Worm (Caenorhabditis elegans) whole organism, late embryonic: Measurements from ENCODE around the gene nemt-1.
"Not testable (repeated sequence)": the region's sequence is repeated elsewhere in the genome, so short reads cannot be mapped to it uniquely, and the experiment has no call there.

ENCODE experiments used
- C08G9.2 ChIP-seq: sonication (generic microtip); optimal IDR thresholded peaks from 2 replicates; lab custom pipeline; 2016; ENCODE audit warnings: mild to moderate bottlenecking, missing genetic modification characterization, moderate library complexity, missing compliant biosample characterization
- K02D7.2 ChIP-seq: sonication (generic microtip); optimal IDR thresholded peaks from 2 replicates; lab custom pipeline; 2017; ENCODE audit warnings: mild to moderate bottlenecking, missing genetic modification characterization, missing compliant biosample characterization
- K09A11.1 ChIP-seq: sonication (generic microtip); optimal IDR thresholded peaks from 2 replicates; lab custom pipeline; 2017; ENCODE audit warnings: antibody characterized with exemption, mild to moderate bottlenecking, missing genetic modification characterization, missing compliant biosample characterization; ENCODE audit not compliant: insufficient read depth
- ama-1 ChIP-seq: fragments of 150-350 bp; optimal IDR thresholded peaks from 2 replicates; lab custom pipeline; 2014
- ceh-19 ChIP-seq: fragments of 200-800 bp; sonication (Bioruptor generic); optimal IDR thresholded peaks from 2 replicates; lab custom pipeline; 2018; ENCODE audit warnings: mild to moderate bottlenecking, missing genetic modification characterization, missing compliant biosample characterization
- ceh-2 ChIP-seq: sonication (generic microtip); optimal IDR thresholded peaks from 2 replicates; lab custom pipeline; 2016; ENCODE audit warnings: missing genotype, missing genetic modification characterization, missing compliant biosample characterization
- ceh-22 ChIP-seq: sonication (generic microtip); optimal IDR thresholded peaks from 2 replicates; lab custom pipeline; 2017; ENCODE audit warnings: missing biosample characterization, missing genetic modification characterization
- ceh-24 ChIP-seq: sonication (generic microtip); optimal IDR thresholded peaks from 2 replicates; lab custom pipeline; 2016; ENCODE audit warnings: mild to moderate bottlenecking, missing genetic modification characterization, missing compliant biosample characterization
- ceh-30 ChIP-seq: fragments of 150-350 bp; optimal IDR thresholded peaks from 2 replicates; lab custom pipeline; 2014; ENCODE audit warnings: missing biosample characterization, missing genetic modification characterization
- ceh-31 ChIP-seq: sonication (generic microtip); optimal IDR thresholded peaks from 2 replicates; lab custom pipeline; 2016; ENCODE audit warnings: missing genetic modification characterization, missing compliant biosample characterization
- ceh-34 ChIP-seq: sonication (generic microtip); optimal IDR thresholded peaks from 2 replicates; lab custom pipeline; 2016; ENCODE audit warnings: mild to moderate bottlenecking, missing genetic modification characterization, missing compliant biosample characterization
- ceh-6 ChIP-seq: fragments of 200-800 bp; sonication (Bioruptor generic); optimal IDR thresholded peaks from 2 replicates; lab custom pipeline; 2018; ENCODE audit warnings: mild to moderate bottlenecking, missing genetic modification characterization, missing compliant biosample characterization
- ceh-9 ChIP-seq: sonication (generic microtip); optimal IDR thresholded peaks from 2 replicates; lab custom pipeline; 2016; ENCODE audit warnings: mild to moderate bottlenecking, missing genetic modification characterization, inconsistent platforms, missing compliant biosample characterization
- elt-2 ChIP-seq: sonication (generic microtip); optimal IDR thresholded peaks from 2 replicates; lab custom pipeline; 2016; ENCODE audit warnings: missing genetic modification reagents, missing genetic modification characterization, missing compliant biosample characterization
- fax-1 ChIP-seq: sonication (generic microtip); optimal IDR thresholded peaks from 2 replicates; lab custom pipeline; 2016; ENCODE audit warnings: missing genotype, missing genetic modification characterization, missing compliant biosample characterization
- hlh-15 ChIP-seq: sonication (generic microtip); optimal IDR thresholded peaks from 2 replicates; lab custom pipeline; 2016; ENCODE audit warnings: missing genetic modification characterization, missing compliant biosample characterization
- hlh-30 ChIP-seq: sonication (generic microtip); optimal IDR thresholded peaks from 2 replicates; lab custom pipeline; 2017; ENCODE audit warnings: antibody characterized with exemption, missing genetic modification characterization, missing compliant biosample characterization; ENCODE audit not compliant: insufficient read depth
- lin-11 ChIP-seq: fragments of 200-800 bp; sonication (Bioruptor generic); optimal IDR thresholded peaks from 2 replicates; lab custom pipeline; 2018; ENCODE audit warnings: mild to moderate bottlenecking, missing genetic modification characterization, missing compliant biosample characterization
- nfya-1 ChIP-seq: sonication (generic microtip); optimal IDR thresholded peaks from 2 replicates; lab custom pipeline; 2017; ENCODE audit warnings: missing genetic modification characterization, mild to moderate bottlenecking, missing compliant biosample characterization, antibody characterized with exemption, moderate library complexity
- nhr-11 ChIP-seq: fragments of 150-350 bp; optimal IDR thresholded peaks from 2 replicates; lab custom pipeline; 2014; ENCODE audit warnings: missing biosample characterization, missing genetic modification characterization
- odd-2 ChIP-seq: sonication (generic microtip); optimal IDR thresholded peaks from 2 replicates; lab custom pipeline; 2017; ENCODE audit warnings: antibody characterized with exemption, mild to moderate bottlenecking, missing genetic modification characterization, missing compliant biosample characterization
- pat-9 ChIP-seq: fragments of 200-800 bp; sonication (Bioruptor generic); optimal IDR thresholded peaks from 2 replicates; lab custom pipeline; 2018; ENCODE audit warnings: mild to moderate bottlenecking, missing genetic modification characterization, moderate library complexity, missing compliant biosample characterization
- pha-2 ChIP-seq: sonication (generic microtip); optimal IDR thresholded peaks from 2 replicates; lab custom pipeline; 2017; ENCODE audit warnings: mild to moderate bottlenecking, missing genetic modification characterization, missing compliant biosample characterization
- pqm-1 ChIP-seq: sonication (generic microtip); optimal IDR thresholded peaks from 2 replicates; lab custom pipeline; 2016; ENCODE audit warnings: missing genetic modification characterization, missing compliant biosample characterization
- pros-1 ChIP-seq: fragments of 150-350 bp; optimal IDR thresholded peaks from 2 replicates; lab custom pipeline; 2014; ENCODE audit warnings: missing biosample characterization, missing genetic modification reagents, missing genetic modification characterization
- ref-2 ChIP-seq: sonication (generic microtip); optimal IDR thresholded peaks from 2 replicates; lab custom pipeline; 2016; ENCODE audit warnings: missing genetic modification characterization, missing compliant biosample characterization
- rnt-1 ChIP-seq: sonication (generic microtip); optimal IDR thresholded peaks from 2 replicates; lab custom pipeline; 2016; ENCODE audit warnings: missing genetic modification characterization, missing compliant biosample characterization
- sox-2 ChIP-seq: fragments of 200-800 bp; sonication (Bioruptor generic); IDR thresholded peaks from 2 replicates; pipeline ENCODE4 v1.3.6; 2022; ENCODE audit warnings: missing genetic modification reagents, missing genetic modification characterization, missing compliant biosample characterization
- sox-4 ChIP-seq: sonication (generic microtip); optimal IDR thresholded peaks from 2 replicates; lab custom pipeline; 2017; ENCODE audit warnings: mild to moderate bottlenecking, missing genetic modification characterization, inconsistent platforms, missing compliant biosample characterization
- syd-9 ChIP-seq: sonication (generic microtip); optimal IDR thresholded peaks from 2 replicates; lab custom pipeline; 2016; ENCODE audit warnings: mild to moderate bottlenecking, missing genetic modification characterization, moderate library complexity, missing compliant biosample characterization
- tbx-2 ChIP-seq: sonication (generic microtip); optimal IDR thresholded peaks from 2 replicates; lab custom pipeline; 2016; ENCODE audit warnings: missing genetic modification characterization, missing compliant biosample characterization
- tbx-7 ChIP-seq: sonication (generic microtip); optimal IDR thresholded peaks from 2 replicates; lab custom pipeline; 2016; ENCODE audit warnings: missing genotype, missing genetic modification characterization, missing compliant biosample characterization
- unc-86 ChIP-seq: sonication (generic microtip); optimal IDR thresholded peaks from 2 replicates; lab custom pipeline; 2016; ENCODE audit warnings: missing genetic modification characterization, missing compliant biosample characterization
- zip-5 ChIP-seq: sonication (generic microtip); optimal IDR thresholded peaks from 2 replicates; lab custom pipeline; 2016; ENCODE audit warnings: missing genetic modification characterization, missing compliant biosample characterization

Gene nemt-1

DNA sequence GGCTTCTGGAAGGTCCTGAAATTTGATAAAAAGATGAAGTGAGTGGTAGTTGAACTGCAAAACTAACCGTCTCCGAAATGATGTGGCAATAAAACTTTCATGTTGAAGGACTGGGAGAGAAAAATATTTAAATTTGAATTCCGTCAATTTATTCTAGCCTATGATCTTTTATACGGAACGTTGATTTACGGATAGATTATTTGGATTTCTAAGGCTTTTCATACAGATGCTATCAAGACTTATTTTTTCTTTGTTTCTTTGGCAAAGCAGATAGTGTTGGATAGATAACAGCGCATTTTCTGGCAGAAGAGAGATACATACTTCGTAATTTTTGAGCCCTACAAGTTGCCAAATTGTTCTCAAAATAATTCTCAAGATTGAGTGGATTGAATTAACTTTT lies 15.2 kb downstream of the nemt-1 start, which contains the start of gene F49C12.4:
Gene F49C12.4 (minus strand): TSS at position 101 of the 400 bp plus-strand sequence.
- TF ChIP-seq ceh-6 (GFP tag; lab: Kevin White, UChicago), result no peak

DNA sequence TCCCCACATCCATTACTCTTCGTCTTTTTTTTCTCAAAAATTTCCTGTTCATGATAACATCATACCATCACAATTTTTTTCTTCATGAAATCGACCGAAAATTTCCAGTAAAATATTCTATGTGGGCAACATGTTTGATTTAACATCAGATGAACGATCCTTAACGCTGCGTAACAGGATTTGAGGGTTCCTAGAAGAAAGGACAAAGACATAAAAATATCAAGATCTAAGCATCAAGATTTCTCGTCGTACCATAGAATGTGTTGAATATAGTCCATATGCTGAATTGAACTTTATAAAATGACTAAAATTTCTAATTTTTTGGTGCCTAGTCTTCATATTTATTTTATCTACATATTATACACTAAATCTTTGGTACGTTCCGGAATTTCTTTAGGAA lies 19.1 kb downstream of the nemt-1 start, which contains the start of gene F49C12.3:
Gene F49C12.3 (plus strand): TSS at position 301 of the 400 bp plus-strand sequence.
- no peak for TF ChIP-seq K02D7.2 (tag; lab: Kevin White, UChicago)
- TF ChIP-seq nhr-11 (tag; lab: Kevin White, UChicago), result no peak
- no peak for TF ChIP-seq rnt-1
- no peak for TF ChIP-seq syd-9 (tag; lab: Kevin White, UChicago)
- TF ChIP-seq ama-1 (lab: Kevin White, UChicago), result no peak
- no peak for TF ChIP-seq C08G9.2 (tag; lab: Kevin White, UChicago)
- no peak for TF ChIP-seq hlh-30 (tag; lab: Kevin White, UChicago)
- TF ChIP-seq, all 69 proteins: peak for 0

DNA sequence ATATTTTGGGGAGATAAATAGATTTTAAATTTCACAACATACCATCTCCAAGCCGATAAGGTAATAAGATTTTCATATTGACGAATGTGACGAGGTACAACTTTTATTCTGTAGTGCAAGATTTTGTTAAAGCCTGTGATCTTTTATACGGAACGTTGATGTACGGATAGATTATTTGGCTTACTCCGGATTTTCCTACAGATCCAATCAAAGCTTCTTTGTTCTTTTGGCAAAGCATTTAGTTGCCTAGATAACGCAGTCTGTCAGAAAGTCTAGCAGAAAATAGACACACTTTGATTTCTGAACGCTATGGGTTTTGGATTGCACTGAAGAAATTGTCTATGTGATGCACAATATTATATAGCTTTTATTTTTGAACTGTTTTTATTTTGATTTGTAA lies 20.1 kb downstream of the nemt-1 start, which contains the start of gene F49C12.2:
Gene F49C12.2 (minus strand): TSS at position 101 of the 400 bp plus-strand sequence.
- TF ChIP-seq C08G9.2 (tag; lab: Kevin White, UChicago) (no peak), tbx-7 (tag; lab: Kevin White, UChicago) (no peak), nfya-1 (tag; lab: Kevin White, UChicago) (no peak), ceh-31 (no peak), fax-1 (tag; lab: Kevin White, UChicago) (no peak), sox-4 (tag; lab: Kevin White, UChicago) (no peak), pqm-1 (tag; lab: Kevin White, UChicago) (no peak), lin-11 (tag; lab: Kevin White, UChicago) (no peak), elt-2 (tag; lab: Kevin White, UChicago) (no peak), pros-1 (no peak), unc-86 (tag; lab: Kevin White, UChicago) (no peak), ceh-22 (tag; lab: Kevin White, UChicago) (no peak), hlh-15 (tag; lab: Kevin White, UChicago) (no peak), ceh-30 (no peak), ceh-19 (no peak)

- TF ChIP-seq ceh-31 (no peak), pat-9 (tag; lab: Kevin White, UChicago) (no peak), sox-2 (no peak), tbx-2 (tag; lab: Kevin White, UChicago) (no peak), ref-2 (tag; lab: Kevin White, UChicago) (no peak), ceh-2 (tag; lab: Kevin White, UChicago) (no peak), ceh-24 (tag; lab: Kevin White, UChicago) (no peak), ceh-9 (tag; lab: Kevin White, UChicago) (no peak), pqm-1 (tag; lab: Kevin White, UChicago) (no peak), ceh-34 (tag; lab: Kevin White, UChicago) (no peak), K09A11.1 (no peak), pha-2 (tag; lab: Kevin White, UChicago) (no peak), odd-2 (tag; lab: Kevin White, UChicago) (no peak)
Observed at ce11 chrIV:9296285-9296684, 23.0 kb downstream of the nemt-1 start, which contains the start of gene F49C12.1. Gene F49C12.1 (minus strand): TSS chrIV:9296354.

- not testable (repeated sequence) for TF ChIP-seq pat-9 (tag; lab: Kevin White, UChicago); ref-2 (tag; lab: Kevin White, UChicago); zip-5
Observed at ce11 chrIV:9293825-9294224, 25.4 kb downstream of the nemt-1 start, which contains the start of gene nhr-264. Gene nhr-264 (minus strand): TSS chrIV:9293925.
